Worm (Caenorhabditis elegans) whole organism, young adult: ENCODE results near the gene ceh-48.

Experiments used
- B0019.2 ChIP-seq: fragments of 200-800 bp; sonication (Bioruptor generic); conservative IDR thresholded peaks from 2 replicates; pipeline ENCODE4 v1.3.6; 2022; ENCODE audit warnings: missing genetic modification reagents, missing genetic modification characterization, missing compliant biosample characterization
- B0261.1 ChIP-seq: sonication (generic microtip); optimal IDR thresholded peaks from 2 replicates; lab custom pipeline; 2016; ENCODE audit warnings: mild to moderate bottlenecking, missing genetic modification characterization, moderate library complexity, missing compliant biosample characterization
- B0336.3 ChIP-seq: fragments of 200-800 bp; sonication (Bioruptor generic); IDR thresholded peaks from 2 replicates; pipeline ENCODE4 v1.3.6; 2022; ENCODE audit warnings: missing genetic modification characterization, missing compliant biosample characterization
- C17E4.6 ChIP-seq: fragments of 200-800 bp; sonication (Bioruptor generic); IDR thresholded peaks from 2 replicates; pipeline ENCODE4 v1.3.6; 2022; ENCODE audit warnings: missing genetic modification reagents, missing genetic modification characterization, missing compliant biosample characterization
- F10E7.11 ChIP-seq: sonication (generic microtip); optimal IDR thresholded peaks from 2 replicates; lab custom pipeline; 2017; ENCODE audit warnings: mild to moderate bottlenecking, missing genetic modification characterization, moderate library complexity, missing compliant biosample characterization
- F49E8.2 ChIP-seq: sonication (generic microtip); optimal IDR thresholded peaks from 3 replicates; lab custom pipeline; 2017; ENCODE audit warnings: missing genetic modification characterization, mild to moderate bottlenecking, missing compliant biosample characterization, antibody characterized with exemption, moderate library complexity; ENCODE audit not compliant: insufficient read depth
- F55B11.4 ChIP-seq: sonication (generic microtip); optimal IDR thresholded peaks from 2 replicates; lab custom pipeline; 2016; ENCODE audit warnings: missing compliant biosample characterization, missing genetic modification characterization, borderline replicate concordance; ENCODE audit not compliant: insufficient read depth
- F57A8.1 ChIP-seq: fragments of 200-800 bp; sonication (Bioruptor generic); optimal IDR thresholded peaks from 2 replicates; lab custom pipeline; 2018; ENCODE audit warnings: mild to moderate bottlenecking, missing genetic modification characterization, moderate library complexity, missing compliant biosample characterization
- K11D2.4 ChIP-seq: fragments of 200-800 bp; sonication (Bioruptor generic); IDR thresholded peaks from 2 replicates; pipeline ENCODE4 v1.3.6; 2022; ENCODE audit warnings: missing genetic modification reagents, missing genetic modification characterization, missing compliant biosample characterization
- T26A5.8 ChIP-seq: sonication (generic microtip); optimal IDR thresholded peaks from 2 replicates; lab custom pipeline; 2016; ENCODE audit warnings: missing genetic modification characterization, missing compliant biosample characterization
- Y53G8AR.9 ChIP-seq: fragments of 200-800 bp; sonication (Bioruptor generic); conservative IDR thresholded peaks from 2 replicates; pipeline ENCODE4 v1.3.6; 2022; ENCODE audit warnings: missing genetic modification reagents, missing genetic modification characterization, missing compliant biosample characterization
- Y56A3A.18 ChIP-seq: fragments of 200-800 bp; sonication (Bioruptor generic); IDR thresholded peaks from 2 replicates; pipeline ENCODE4 v1.3.6; 2022; ENCODE audit warnings: missing genetic modification reagents, missing genetic modification characterization, missing compliant biosample characterization
- Y67H2A.10 ChIP-seq: fragments of 200-800 bp; sonication (Bioruptor generic); conservative IDR thresholded peaks from 2 replicates; pipeline ENCODE4 v1.3.6; 2022; ENCODE audit warnings: missing genetic modification reagents, missing genetic modification characterization, missing compliant biosample characterization
- ZK185.1 ChIP-seq: sonication (generic microtip); optimal IDR thresholded peaks from 2 replicates; lab custom pipeline; 2016; ENCODE audit warnings: mild to moderate bottlenecking, missing genetic modification characterization, missing compliant biosample characterization; ENCODE audit not compliant: poor library complexity, severe bottlenecking
- aptf-2 ChIP-seq: fragments of 200-800 bp; sonication (Bioruptor generic); conservative IDR thresholded peaks from 2 replicates; pipeline ENCODE4 v1.3.6; 2022; ENCODE audit warnings: missing genetic modification reagents, missing genetic modification characterization, missing compliant biosample characterization
- athp-1 ChIP-seq: sonication (generic microtip); optimal IDR thresholded peaks from 2 replicates; lab custom pipeline; 2017; ENCODE audit warnings: mild to moderate bottlenecking, missing genetic modification characterization, missing compliant biosample characterization
- attf-6 ChIP-seq: fragments of 200-800 bp; sonication (Bioruptor generic); IDR thresholded peaks from 2 replicates; pipeline ENCODE4 v1.3.6; 2022; ENCODE audit warnings: missing genetic modification reagents, missing genetic modification characterization, missing compliant biosample characterization
- bed-1 ChIP-seq: fragments of 200-800 bp; sonication (Bioruptor generic); IDR thresholded peaks from 2 replicates; pipeline ENCODE4 v1.3.6; 2022; ENCODE audit warnings: missing genetic modification reagents, missing genetic modification characterization, missing compliant biosample characterization
- cebp-2 ChIP-seq: fragments of 200-800 bp; sonication (Bioruptor generic); IDR thresholded peaks from 2 replicates; pipeline ENCODE4 v1.3.6; 2022; ENCODE audit warnings: missing genetic modification characterization, missing compliant biosample characterization
- ceh-91 ChIP-seq: fragments of 200-800 bp; sonication (Bioruptor generic); IDR thresholded peaks from 2 replicates; pipeline ENCODE4 v1.3.6; 2022; ENCODE audit warnings: missing genetic modification reagents, missing genetic modification characterization, missing compliant biosample characterization
- die-1 ChIP-seq: sonication (generic microtip); optimal IDR thresholded peaks from 2 replicates; lab custom pipeline; 2016; ENCODE audit warnings: missing genotype, mild to moderate bottlenecking, missing genetic modification characterization, missing compliant biosample characterization
- dox-1 ChIP-seq: fragments of 200-800 bp; sonication (Bioruptor generic); IDR thresholded peaks from 2 replicates; pipeline ENCODE4 v1.3.6; 2022; ENCODE audit warnings: missing genetic modification reagents, missing genetic modification characterization, missing compliant biosample characterization
- egl-44 ChIP-seq: fragments of 200-800 bp; sonication (Bioruptor generic); IDR thresholded peaks from 2 replicates; pipeline ENCODE4 v1.3.6; 2022; ENCODE audit warnings: missing genetic modification reagents, missing genetic modification characterization, missing compliant biosample characterization
- ekl-4 ChIP-seq: fragments of 200-800 bp; sonication (Bioruptor generic); IDR thresholded peaks from 2 replicates; pipeline ENCODE4 v1.3.6; 2022; ENCODE audit warnings: missing genetic modification reagents, missing genetic modification characterization, missing compliant biosample characterization
- ets-4 ChIP-seq: fragments of 200-800 bp; sonication (Bioruptor generic); optimal IDR thresholded peaks from 2 replicates; lab custom pipeline; 2018; ENCODE audit warnings: mild to moderate bottlenecking, missing genetic modification characterization, missing compliant biosample characterization
- gei-17 ChIP-seq: fragments of 200-800 bp; sonication (Bioruptor generic); optimal IDR thresholded peaks from 2 replicates; lab custom pipeline; 2018; ENCODE audit warnings: mild to moderate bottlenecking, missing genetic modification characterization, missing compliant biosample characterization
- him-1 ChIP-seq: sonication (generic microtip); optimal IDR thresholded peaks from 2 replicates; lab custom pipeline; 2016; ENCODE audit warnings: missing genotype, missing genetic modification reagents, missing genetic modification characterization, missing compliant biosample characterization
- hlh-26 ChIP-seq: fragments of 200-800 bp; sonication (Bioruptor generic); conservative IDR thresholded peaks from 2 replicates; pipeline ENCODE4 v1.3.6; 2022; ENCODE audit warnings: missing genetic modification reagents, missing genetic modification characterization, missing compliant biosample characterization
- hmg-20 ChIP-seq: fragments of 200-800 bp; sonication (Bioruptor generic); IDR thresholded peaks from 2 replicates; pipeline ENCODE4 v1.3.6; 2022; ENCODE audit warnings: missing genetic modification reagents, missing genetic modification characterization, missing compliant biosample characterization
- lin-26 ChIP-seq: fragments of 200-800 bp; sonication (Bioruptor generic); IDR thresholded peaks from 2 replicates; pipeline ENCODE4 v1.3.6; 2022; ENCODE audit warnings: missing genetic modification reagents, missing genetic modification characterization, missing compliant biosample characterization
- lin-35 ChIP-seq, 3 experiments: fragments of 150-350 bp in 2 of 3; sonication (generic microtip) in 1 of 3; optimal IDR thresholded peaks; 2 replicates each; lab custom pipeline; 2014 to 2018; ENCODE audit warnings: missing biosample characterization in 3 of 3, missing genetic modification characterization in 3 of 3, missing genetic modification reagents in 3 of 3
- lir-1 ChIP-seq: fragments of 200-800 bp; sonication (Bioruptor generic); conservative IDR thresholded peaks from 2 replicates; pipeline ENCODE4 v1.3.6; 2022; ENCODE audit warnings: missing genetic modification reagents, missing genetic modification characterization, missing compliant biosample characterization
- lsl-1 ChIP-seq: fragments of 200-800 bp; sonication (Bioruptor generic); optimal IDR thresholded peaks from 2 replicates; lab custom pipeline; 2018; ENCODE audit warnings: mild to moderate bottlenecking, missing genetic modification characterization, moderate library complexity, missing compliant biosample characterization
- lsy-27 ChIP-seq: sonication (generic microtip); optimal IDR thresholded peaks from 2 replicates; lab custom pipeline; 2017; ENCODE audit warnings: missing genetic modification characterization, mild to moderate bottlenecking, missing compliant biosample characterization, antibody characterized with exemption, missing genotype, borderline replicate concordance; ENCODE audit not compliant: insufficient read depth
- madf-10 ChIP-seq: sonication (generic microtip); optimal IDR thresholded peaks from 2 replicates; lab custom pipeline; 2016; ENCODE audit warnings: mild to moderate bottlenecking, missing genetic modification characterization, missing compliant biosample characterization
- madf-8 ChIP-seq: fragments of 200-800 bp; sonication (Bioruptor generic); conservative IDR thresholded peaks from 2 replicates; pipeline ENCODE4 v1.3.6; 2022; ENCODE audit warnings: missing genetic modification reagents, missing genetic modification characterization, missing compliant biosample characterization
- mcd-1 ChIP-seq: fragments of 200-800 bp; sonication (Bioruptor generic); IDR thresholded peaks from 2 replicates; pipeline ENCODE4 v1.3.6; 2022; ENCODE audit warnings: missing genetic modification reagents, missing genetic modification characterization, missing compliant biosample characterization
- mes-4 ChIP-seq: sonication (generic microtip); optimal IDR thresholded peaks from 2 replicates; lab custom pipeline; 2016; ENCODE audit warnings: missing genotype, missing genetic modification characterization, missing compliant biosample characterization
- mxl-1 ChIP-seq: sonication (generic microtip); optimal IDR thresholded peaks from 2 replicates; lab custom pipeline; 2016; ENCODE audit warnings: missing genetic modification characterization, missing compliant biosample characterization
- nfya-2 ChIP-seq: fragments of 200-800 bp; sonication (Bioruptor generic); IDR thresholded peaks from 2 replicates; pipeline ENCODE4 v1.3.6; 2022; ENCODE audit warnings: missing genetic modification reagents, missing genetic modification characterization, missing compliant biosample characterization
- nfyb-1 ChIP-seq: fragments of 200-800 bp; sonication (Bioruptor generic); IDR thresholded peaks from 2 replicates; pipeline ENCODE4 v1.3.6; 2022; ENCODE audit warnings: missing genetic modification reagents, missing genetic modification characterization, missing compliant biosample characterization
- nhr-179 ChIP-seq: sonication (generic microtip); optimal IDR thresholded peaks from 2 replicates; lab custom pipeline; 2016; ENCODE audit warnings: mild to moderate bottlenecking, missing genetic modification characterization, missing compliant biosample characterization
- rpc-1 ChIP-seq, 2 experiments: fragments of 150-350 bp in 1 of 2; sonication (generic microtip) in 1 of 2; optimal IDR thresholded peaks; 2 replicates each; lab custom pipeline; 2014 to 2018; ENCODE audit warnings: missing biosample characterization in 1 of 2, missing genetic modification characterization in 1 of 2, missing genetic modification reagents in 1 of 2, missing genotype in 1 of 2
- somi-1 ChIP-seq: fragments of 200-800 bp; sonication (Bioruptor generic); optimal IDR thresholded peaks from 2 replicates; lab custom pipeline; 2018; ENCODE audit warnings: mild to moderate bottlenecking, missing genetic modification characterization, missing compliant biosample characterization
- tbx-9 ChIP-seq: sonication (generic microtip); optimal IDR thresholded peaks from 2 replicates; lab custom pipeline; 2016; ENCODE audit warnings: borderline replicate concordance, missing genetic modification characterization, inconsistent platforms, missing compliant biosample characterization
- tlf-1 ChIP-seq: fragments of 200-800 bp; sonication (Bioruptor generic); optimal IDR thresholded peaks from 2 replicates; lab custom pipeline; 2018; ENCODE audit warnings: mild to moderate bottlenecking, missing genetic modification characterization, missing compliant biosample characterization
- xnd-1 ChIP-seq: sonication (generic microtip); optimal IDR thresholded peaks from 2 replicates; lab custom pipeline; 2016; ENCODE audit warnings: missing genotype, missing genetic modification reagents, missing genetic modification characterization, missing compliant biosample characterization
- zim-3 ChIP-seq: sonication (generic microtip); optimal IDR thresholded peaks from 2 replicates; lab custom pipeline; 2017; ENCODE audit warnings: mild to moderate bottlenecking, missing genetic modification characterization, moderate library complexity, missing compliant biosample characterization
- ztf-25 ChIP-seq: fragments of 200-800 bp; sonication (Bioruptor generic); IDR thresholded peaks from 2 replicates; pipeline ENCODE4 v1.3.6; 2022; ENCODE audit warnings: missing genetic modification reagents, missing genetic modification characterization, missing compliant biosample characterization

Gene ceh-48

ce11 chrIV:6789950-6790349 is 22.0 kb upstream of the ceh-48 start (continued):
- TF ChIP-seq K11D2.4 (GFP tag; lab: Robert Waterston, UW) (no peak), madf-10 (tag; lab: Kevin White, UChicago) (no peak), tlf-1 (no peak), Y56A3A.18 (no peak), ekl-4 (GFP tag; lab: Robert Waterston, UW) (no peak), F57A8.1 (GFP tag; lab: Kevin White, UChicago) (no peak), Y53G8AR.9 (GFP tag; lab: Robert Waterston, UW) (no peak), C17E4.6 (GFP tag; lab: Robert Waterston, UW) (no peak), ets-4 (GFP tag; lab: Kevin White, UChicago) (no peak), dox-1 (GFP tag; lab: Robert Waterston, UW) (0 out of 2 replicates have a peak, but pooled peaks have one; percentile 4), madf-8 (GFP tag; lab: Robert Waterston, UW) (peak; percentile 26; the same call in 1 of the 2 replicates), mcd-1 (GFP tag; lab: Robert Waterston, UW) (no peak), lin-35 (GFP tag; optimal IDR thresholded peaks at IDR 0.05; lab: Kevin White, UChicago) (no peak), tbx-9 (tag; lab: Kevin White, UChicago) (no peak), xnd-1 (tag; lab: Kevin White, UChicago) (peak; percentile 60), nfya-2 (GFP tag; lab: Robert Waterston, UW) (no peak), him-1 (tag; lab: Kevin White, UChicago) (peak; percentile 6), somi-1 (no peak), hmg-20 (no peak), cebp-2 (no peak), nfyb-1 (GFP tag; lab: Robert Waterston, UW) (no peak), attf-6 (GFP tag; lab: Robert Waterston, UW) (no peak), ztf-25 (GFP tag; lab: Robert Waterston, UW) (no peak), aptf-2 (GFP tag; lab: Robert Waterston, UW) (no peak), athp-1 (tag; lab: Kevin White, UChicago) (no peak), Y67H2A.10 (no peak), hlh-26 (GFP tag; lab: Robert Waterston, UW) (no peak), mes-4 (tag; lab: Kevin White, UChicago) (no peak), gei-17 (GFP tag; lab: Kevin White, UChicago) (no peak), ceh-91 (GFP tag; lab: Robert Waterston, UW) (peak; percentile 59), mxl-1 (tag; lab: Kevin White, UChicago) (no peak), B0019.2 (GFP tag; lab: Robert Waterston, UW) (no peak), F55B11.4 (tag; lab: Kevin White, UChicago) (no peak), ZK185.1 (tag; lab: Kevin White, UChicago) (no peak), B0336.3 (no peak), die-1 (tag; lab: Kevin White, UChicago) (no peak), nhr-179 (tag; lab: Kevin White, UChicago) (no peak), lin-26 (GFP tag; lab: Robert Waterston, UW) (no peak), F49E8.2 (tag; lab: Kevin White, UChicago) (peak; percentile 34), egl-44 (GFP tag; lab: Robert Waterston, UW) (no peak), lir-1 (GFP tag; lab: Robert Waterston, UW) (no peak), bed-1 (GFP tag; lab: Robert Waterston, UW) (no peak), B0261.1 (tag; lab: Kevin White, UChicago) (no peak), zim-3 (no peak), T26A5.8 (tag; lab: Kevin White, UChicago) (no peak), F10E7.11 (tag; lab: Kevin White, UChicago) (no peak), lsl-1 (GFP tag; lab: Kevin White, UChicago) (peak; percentile 94), lsy-27 (no peak), rpc-1 (optimal IDR thresholded peaks at IDR 0.05; lab: Kevin White, UChicago) (no peak), rpc-1 (tag; optimal IDR thresholded peaks at IDR 0.05; lab: Kevin White, UChicago) (no peak)
